Worm (Caenorhabditis elegans) whole organism, mixed stage, embryonic: ENCODE measurements around the gene nac-2.

Experiments used
- M03D4.4 ChIP-seq: sonication (generic microtip); optimal IDR thresholded peaks from 2 replicates; lab custom pipeline; 2017; ENCODE audit warnings: mild to moderate bottlenecking, missing genetic modification characterization, missing compliant biosample characterization
- bed-3 ChIP-seq: fragments of 200-800 bp; sonication (Bioruptor generic); optimal IDR thresholded peaks from 3 replicates; lab custom pipeline; 2018; ENCODE audit warnings: mild to moderate bottlenecking, missing genetic modification characterization, moderate library complexity, missing compliant biosample characterization
- blmp-1 ChIP-seq: fragments of 150-350 bp; optimal IDR thresholded peaks from 2 replicates; lab custom pipeline; 2014; ENCODE audit warnings: missing biosample characterization, missing genetic modification characterization
- ceh-39 ChIP-seq: fragments of 150-350 bp; optimal IDR thresholded peaks from 2 replicates; lab custom pipeline; 2014; ENCODE audit warnings: missing biosample characterization, missing genetic modification characterization
- ceh-43 ChIP-seq: fragments of 200-800 bp; sonication (Bioruptor generic); optimal IDR thresholded peaks from 2 replicates; lab custom pipeline; 2018; ENCODE audit warnings: mild to moderate bottlenecking, missing genetic modification characterization, moderate library complexity, missing compliant biosample characterization
- ceh-83 ChIP-seq: fragments of 200-800 bp; sonication (Bioruptor generic); optimal IDR thresholded peaks from 2 replicates; lab custom pipeline; 2018; ENCODE audit warnings: mild to moderate bottlenecking, missing genetic modification characterization, missing compliant biosample characterization
- ces-1 ChIP-seq: fragments of 150-350 bp; optimal IDR thresholded peaks from 2 replicates; lab custom pipeline; 2014; ENCODE audit warnings: missing biosample characterization, missing genetic modification reagents, missing genetic modification characterization
- cnd-1 ChIP-seq: fragments of 200-800 bp; sonication (Bioruptor generic); optimal IDR thresholded peaks from 2 replicates; lab custom pipeline; 2018; ENCODE audit warnings: mild to moderate bottlenecking, missing genetic modification characterization, missing compliant biosample characterization
- drap-1 ChIP-seq: fragments of 200-800 bp; sonication (Bioruptor generic); optimal IDR thresholded peaks from 3 replicates; lab custom pipeline; 2018; ENCODE audit warnings: mild to moderate bottlenecking, missing genetic modification characterization, missing compliant biosample characterization
- elt-1 ChIP-seq: sonication (generic microtip); optimal IDR thresholded peaks from 2 replicates; lab custom pipeline; 2017; ENCODE audit warnings: missing genetic modification characterization, mild to moderate bottlenecking, missing compliant biosample characterization, antibody characterized with exemption, moderate library complexity, borderline replicate concordance; ENCODE audit not compliant: insufficient read depth
- elt-3 ChIP-seq: fragments of 150-350 bp; optimal IDR thresholded peaks from 2 replicates; lab custom pipeline; 2014; ENCODE audit warnings: missing biosample characterization, missing genetic modification characterization
- flh-1 ChIP-seq: fragments of 200-800 bp; sonication (Bioruptor generic); optimal IDR thresholded peaks from 2 replicates; lab custom pipeline; 2018; ENCODE audit warnings: mild to moderate bottlenecking, missing genetic modification characterization, moderate library complexity, missing compliant biosample characterization
- ham-2 ChIP-seq: fragments of 200-800 bp; sonication (Bioruptor generic); optimal IDR thresholded peaks from 2 replicates; lab custom pipeline; 2018; ENCODE audit warnings: mild to moderate bottlenecking, missing genetic modification characterization, missing compliant biosample characterization
- hlh-1 ChIP-seq: fragments of 150-350 bp; optimal IDR thresholded peaks from 2 replicates; lab custom pipeline; 2014; ENCODE audit warnings: missing biosample characterization, missing genetic modification reagents, missing genetic modification characterization
- lin-13 ChIP-seq: fragments of 150-350 bp; optimal IDR thresholded peaks from 2 replicates; lab custom pipeline; 2014; ENCODE audit warnings: missing biosample characterization, missing genetic modification characterization
- lin-32 ChIP-seq: fragments of 200-800 bp; sonication (Bioruptor generic); optimal IDR thresholded peaks from 2 replicates; lab custom pipeline; 2018; ENCODE audit warnings: mild to moderate bottlenecking, missing genetic modification characterization, missing compliant biosample characterization
- lsy-2 ChIP-seq: fragments of 150-350 bp; optimal IDR thresholded peaks from 2 replicates; lab custom pipeline; 2014; ENCODE audit warnings: missing biosample characterization, missing genetic modification characterization
- mab-5 ChIP-seq: fragments of 150-350 bp; optimal IDR thresholded peaks from 2 replicates; lab custom pipeline; 2014; ENCODE audit warnings: missing biosample characterization, missing genetic modification characterization
- mep-1 ChIP-seq: fragments of 150-350 bp; optimal IDR thresholded peaks from 2 replicates; lab custom pipeline; 2017; ENCODE audit warnings: missing biosample characterization, missing genetic modification reagents, missing genetic modification characterization, inconsistent platforms
- mls-2 ChIP-seq: sonication (generic microtip); optimal IDR thresholded peaks from 2 replicates; lab custom pipeline; 2016; ENCODE audit warnings: mild to moderate bottlenecking, missing genetic modification characterization, moderate library complexity, missing compliant biosample characterization
- nhr-12 ChIP-seq: fragments of 150-350 bp; optimal IDR thresholded peaks from 2 replicates; lab custom pipeline; 2014; ENCODE audit warnings: missing biosample characterization, missing genetic modification characterization
- nhr-2 ChIP-seq: fragments of 150-350 bp; optimal IDR thresholded peaks from 2 replicates; lab custom pipeline; 2014; ENCODE audit warnings: missing biosample characterization, missing genetic modification characterization
- nhr-237 ChIP-seq: fragments of 150-350 bp; optimal IDR thresholded peaks from 2 replicates; lab custom pipeline; 2014; ENCODE audit warnings: missing biosample characterization, missing genetic modification characterization
- nhr-28 ChIP-seq: fragments of 150-350 bp; optimal IDR thresholded peaks from 2 replicates; lab custom pipeline; 2014; ENCODE audit warnings: missing biosample characterization, missing genetic modification characterization
- nhr-76 ChIP-seq: sonication (generic microtip); optimal IDR thresholded peaks from 2 replicates; lab custom pipeline; 2017; ENCODE audit warnings: missing biosample characterization, missing genetic modification characterization
- pha-4 ChIP-seq: fragments of 150-350 bp; optimal IDR thresholded peaks from 2 replicates; lab custom pipeline; 2018; ENCODE audit warnings: missing biosample characterization, missing genetic modification reagents, missing genetic modification characterization
- sem-2 ChIP-seq: fragments of 200-800 bp; sonication (Bioruptor generic); optimal IDR thresholded peaks from 2 replicates; lab custom pipeline; 2018; ENCODE audit warnings: mild to moderate bottlenecking, missing genetic modification characterization, missing compliant biosample characterization
- snpc-4 ChIP-seq: fragments of 150-350 bp; optimal IDR thresholded peaks from 2 replicates; lab custom pipeline; 2014; ENCODE audit warnings: missing biosample characterization, missing genetic modification characterization
- sptf-1 ChIP-seq: sonication (generic microtip); optimal IDR thresholded peaks from 2 replicates; lab custom pipeline; 2017; ENCODE audit warnings: mild to moderate bottlenecking, missing genetic modification characterization, moderate library complexity, missing compliant biosample characterization
- tbx-8 ChIP-seq: fragments of 200-800 bp; sonication (Bioruptor generic); optimal IDR thresholded peaks from 2 replicates; lab custom pipeline; 2018; ENCODE audit warnings: mild to moderate bottlenecking, missing genetic modification characterization, moderate library complexity, missing compliant biosample characterization
- unc-120 ChIP-seq: sonication (generic microtip); optimal IDR thresholded peaks from 2 replicates; lab custom pipeline; 2017; ENCODE audit warnings: missing genetic modification characterization, missing compliant biosample characterization; ENCODE audit not compliant: poor library complexity, severe bottlenecking
- unc-39 ChIP-seq: fragments of 150-350 bp; optimal IDR thresholded peaks from 2 replicates; lab custom pipeline; 2014; ENCODE audit warnings: missing biosample characterization, missing genetic modification characterization
- unc-62 ChIP-seq: fragments of 150-350 bp; optimal IDR thresholded peaks from 2 replicates; lab custom pipeline; 2014; ENCODE audit warnings: missing biosample characterization, missing genetic modification reagents, missing genetic modification characterization
- zip-8 ChIP-seq: fragments of 150-350 bp; optimal IDR thresholded peaks from 2 replicates; lab custom pipeline; 2014; ENCODE audit warnings: missing biosample characterization, missing genetic modification characterization
- ztf-11 ChIP-seq: fragments of 150-350 bp; optimal IDR thresholded peaks from 2 replicates; lab custom pipeline; 2014; ENCODE audit warnings: missing biosample characterization, missing genetic modification characterization

nac-2 gene

DNA sequence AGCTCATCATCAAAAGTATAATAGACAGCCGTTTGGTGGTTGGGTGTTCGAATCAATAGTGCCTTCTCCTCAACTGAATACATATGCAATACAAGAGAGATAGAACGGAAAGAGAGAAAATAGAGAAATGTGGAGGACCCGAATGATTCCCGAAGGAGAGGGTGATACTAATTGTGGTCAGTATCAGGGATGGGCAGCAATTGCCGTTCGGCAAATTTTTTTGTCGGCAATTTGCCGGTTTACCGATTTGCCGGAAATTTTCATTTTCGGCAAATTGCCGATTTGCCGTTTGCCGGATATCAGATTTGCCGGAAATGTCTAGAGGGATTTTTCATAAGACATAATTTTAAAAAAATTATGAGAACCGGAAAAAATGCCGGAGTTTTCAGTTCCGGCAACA is 30.8 kb downstream of the nac-2 start, which contains the start of gene F59B2.9:
Gene F59B2.9 (minus strand): TSS at position 101 of the 400 bp plus-strand sequence.
- TF ChIP-seq M03D4.4 (tag; lab: Kevin White, UChicago), result no peak
- TF ChIP-seq bed-3, result no peak
- no peak for TF ChIP-seq hlh-1 (tag; lab: Kevin White, UChicago)
- no peak for TF ChIP-seq unc-120 (tag; lab: Kevin White, UChicago)
- TF ChIP-seq ceh-39 (tag; lab: Kevin White, UChicago), result no peak
- no peak for TF ChIP-seq elt-3
- no peak for TF ChIP-seq mab-5

DNA sequence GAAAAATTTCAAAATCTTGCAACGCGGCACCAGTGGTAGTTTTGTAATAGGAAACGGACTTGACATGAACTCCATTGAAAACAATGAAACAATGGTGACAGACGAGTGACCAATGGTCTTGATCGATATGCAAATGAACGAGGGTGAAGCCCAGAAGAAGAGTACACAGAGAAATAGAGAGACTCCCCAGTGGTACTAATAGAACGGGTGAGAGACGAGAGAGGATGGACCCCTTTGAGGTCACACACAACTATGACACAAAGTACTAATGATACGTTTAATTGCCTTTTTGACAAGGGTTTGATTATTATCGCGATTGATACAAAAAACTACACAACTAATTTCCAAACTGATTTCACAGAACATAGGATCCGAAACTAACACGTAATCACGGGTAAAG is 33.1 kb downstream of the nac-2 start, which contains the start of gene F59B2.8:
Gene F59B2.8 (minus strand): TSS at position 151 of the 400 bp plus-strand sequence.
- TF ChIP-seq mep-1 (tag; lab: Kevin White, UChicago) (no peak), lin-32 (GFP tag; lab: Kevin White, UChicago) (no peak), ceh-43 (no peak), lin-13 (tag; lab: Kevin White, UChicago) (no peak), ham-2 (no peak), cnd-1 (tag; lab: Kevin White, UChicago) (no peak), nhr-2 (tag; lab: Kevin White, UChicago) (no peak), snpc-4 (tag; lab: Kevin White, UChicago) (no peak), M03D4.4 (tag; lab: Kevin White, UChicago) (no peak), blmp-1 (tag; lab: Kevin White, UChicago) (no peak), ceh-83 (no peak), unc-62 (peak; percentile 62), nhr-28 (tag; lab: Kevin White, UChicago) (no peak), hlh-1 (tag; lab: Kevin White, UChicago) (peak; percentile 15), pha-4 (tag; lab: Kevin White, UChicago) (no peak), mls-2 (tag; lab: Kevin White, UChicago) (peak; percentile 22), elt-1 (tag; lab: Kevin White, UChicago) (no peak), nhr-12 (no peak), sem-2 (GFP tag; lab: Kevin White, UChicago) (no peak), lsy-2 (tag; lab: Kevin White, UChicago) (no peak), nhr-237 (tag; lab: Kevin White, UChicago) (no peak), unc-120 (tag; lab: Kevin White, UChicago) (peak; percentile 20), ceh-39 (tag; lab: Kevin White, UChicago) (no peak), flh-1 (no peak), ces-1 (peak; percentile 25), nhr-76 (tag; lab: Kevin White, UChicago) (no peak), elt-3 (no peak), bed-3 (no peak), drap-1 (no peak), zip-8 (tag; lab: Kevin White, UChicago) (no peak), mab-5 (no peak), ztf-11 (tag; lab: Kevin White, UChicago) (no peak), sptf-1 (tag; lab: Kevin White, UChicago) (no peak), tbx-8 (no peak)

DNA sequence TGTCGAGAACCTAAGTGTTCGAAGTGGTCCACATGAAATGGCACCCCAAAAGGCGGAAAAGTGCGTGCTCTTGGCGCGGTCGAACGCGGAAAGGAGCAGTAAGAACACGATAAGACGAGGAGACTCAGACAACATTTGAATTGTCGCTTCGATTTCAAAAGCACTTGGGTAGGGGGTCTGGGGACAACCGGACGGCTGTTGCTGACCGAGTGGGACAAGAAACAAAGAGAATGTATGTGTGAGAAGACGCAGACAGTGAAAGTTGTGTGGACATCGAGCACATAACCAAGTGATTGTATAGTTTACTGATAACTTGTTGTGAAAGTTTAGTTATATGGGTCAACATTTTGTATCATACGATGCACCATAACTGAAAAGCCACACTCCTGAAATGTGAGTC is 35.9 kb downstream of the nac-2 start:
- TF ChIP-seq ham-2 (no peak), ztf-11 (tag; lab: Kevin White, UChicago) (no peak), ces-1 (no peak), lin-13 (tag; lab: Kevin White, UChicago) (no peak), M03D4.4 (tag; lab: Kevin White, UChicago) (no peak), snpc-4 (tag; lab: Kevin White, UChicago) (no peak), sem-2 (GFP tag; lab: Kevin White, UChicago) (no peak), hlh-1 (tag; lab: Kevin White, UChicago) (peak; percentile 87), unc-62 (peak; percentile 69), nhr-2 (tag; lab: Kevin White, UChicago) (no peak), unc-39 (tag; lab: Kevin White, UChicago) (no peak), nhr-76 (tag; lab: Kevin White, UChicago) (no peak), drap-1 (peak; percentile 59), elt-1 (tag; lab: Kevin White, UChicago) (no peak), sptf-1 (tag; lab: Kevin White, UChicago) (peak; percentile 10), mls-2 (tag; lab: Kevin White, UChicago) (no peak), zip-8 (tag; lab: Kevin White, UChicago) (no peak), nhr-28 (tag; lab: Kevin White, UChicago) (no peak), ceh-43 (no peak), bed-3 (no peak), unc-120 (tag; lab: Kevin White, UChicago) (peak; percentile 67), lsy-2 (tag; lab: Kevin White, UChicago) (no peak), lin-32 (GFP tag; lab: Kevin White, UChicago) (no peak), elt-3 (no peak), mab-5 (no peak), mep-1 (tag; lab: Kevin White, UChicago) (no peak), ceh-39 (tag; lab: Kevin White, UChicago) (no peak), cnd-1 (tag; lab: Kevin White, UChicago) (peak; percentile 24), flh-1 (no peak), blmp-1 (tag; lab: Kevin White, UChicago) (no peak), ceh-83 (no peak), tbx-8 (no peak), pha-4 (tag; lab: Kevin White, UChicago) (peak; percentile 22), nhr-12 (peak; percentile 57), nhr-237 (tag; lab: Kevin White, UChicago) (no peak)
- TF ChIP-seq, all 35 proteins: peak for 8
